Fruit fly (Drosophila melanogaster) whole organism: ENCODE results near the gene Hus1-like.

Experiments
- CG8478 ChIP-seq: fragments of >200 bp; optimal IDR thresholded peaks from 2 replicates; lab custom pipeline; 2018; ENCODE audit warnings: inconsistent platforms
- Dll ChIP-seq: fragments of >200 bp; optimal IDR thresholded peaks from 2 replicates; lab custom pipeline; 2017
- EcR ChIP-seq, 2 experiments: fragments of >200 bp; optimal IDR thresholded peaks; 2 replicates each; lab custom pipeline; 2017; ENCODE audit warnings: missing biosample characterization in 2 of 2, missing genetic modification characterization in 2 of 2, missing genetic modification reagents in 2 of 2
- pan ChIP-seq: fragments of >200 bp; optimal IDR thresholded peaks from 2 replicates; lab custom pipeline; 2017
- psq ChIP-seq: fragments of >200 bp; optimal IDR thresholded peaks from 2 replicates; lab custom pipeline; 2017
- usp ChIP-seq: fragments of >200 bp; optimal IDR thresholded peaks from 2 replicates; lab custom pipeline; 2017; ENCODE audit warnings: missing biosample characterization, missing genetic modification characterization, mixed read lengths

DNA sequence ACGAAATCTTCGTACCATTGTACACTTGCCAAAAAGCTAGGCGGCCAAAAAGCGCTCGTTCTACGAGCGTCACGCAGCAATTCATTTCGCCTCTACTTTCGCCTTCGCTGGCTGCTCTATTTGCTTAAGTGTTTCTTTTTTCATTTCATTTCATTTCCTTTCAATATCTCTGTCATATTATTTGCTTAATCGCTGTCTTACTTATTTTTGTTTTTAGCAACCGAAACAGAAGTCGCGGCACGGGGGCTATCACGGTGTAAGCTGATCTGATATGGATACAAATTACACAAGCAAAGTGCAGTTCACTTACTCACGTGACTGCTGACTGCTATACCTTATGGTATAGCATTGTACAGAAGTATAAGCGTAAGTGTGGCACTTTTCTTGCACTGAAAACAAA, 40.6 kb downstream of the Hus1-like start:
- TF ChIP-seq pan (lab: Kevin White, UChicago): no peak
- TF ChIP-seq psq (lab: Kevin White, UChicago): no peak
- TF ChIP-seq EcR (GFP tag; optimal IDR thresholded peaks at IDR 0.05; lab: Kevin White, UChicago): no peak
- TF ChIP-seq usp (GFP tag; lab: Kevin White, UChicago): no peak
- no peak for TF ChIP-seq CG8478
- no peak for TF ChIP-seq Dll (lab: Kevin White, UChicago)
